Fruit fly (Drosophila melanogaster): ENCODE results near the gene CG7600.
A peak's percentile ranks its signal among the peaks of the same experiment; 100 is the strongest.

CG7600 gene

dm6 chr3L:11169299-11170181 is 41.0 kb upstream of the CG7600 start, which contains the start of the genes wls and Adck5 (continued):
- TF ChIP-seq pum (GFP tag; optimal IDR thresholded peaks at IDR 0.05) (no peak), CG5953 (GFP tag; IDR thresholded peaks at IDR 0.05) (no peak), bsh (GFP tag; optimal IDR thresholded peaks at IDR 0.05) (peak in 1 of 2 experiments; percentile 42), CG14050 (GFP tag; IDR thresholded peaks at IDR 0.05) (no peak), CG2199 (GFP tag; IDR thresholded peaks at IDR 0.05) (no peak), Nf-YC (tag; optimal IDR thresholded peaks at IDR 0.05) (no peak), CG6854 (GFP tag; optimal IDR thresholded peaks at IDR 0.05) (peak; percentile 65), repo (GFP tag; optimal IDR thresholded peaks at IDR 0.05) (no peak), CG11696 (GFP tag; IDR thresholded peaks at IDR 0.05) (no peak), trem (tag; optimal IDR thresholded peaks at IDR 0.05) (peak; percentile 5), CG3065 (GFP tag; optimal IDR thresholded peaks at IDR 0.05) (no peak), Gsc (GFP tag; IDR thresholded peaks at IDR 0.05) (no peak), maf-S (GFP tag; optimal IDR thresholded peaks at IDR 0.05) (peak; percentile 11), CG1233 (GFP tag; optimal IDR thresholded peaks at IDR 0.05) (peak; percentile 41), Rfx (GFP tag; IDR thresholded peaks at IDR 0.05) (peak; percentile 70), CG4404 (GFP tag; IDR thresholded peaks at IDR 0.05) (no peak), Dref (GFP tag; IDR thresholded peaks at IDR 0.05) (no peak), D (optimal IDR thresholded peaks at IDR 0.05) (no peak), D (GFP tag; optimal IDR thresholded peaks at IDR 0.05) (no peak), kah (GFP tag; optimal IDR thresholded peaks at IDR 0.05) (peak; percentile 92), pb (GFP tag; optimal IDR thresholded peaks at IDR 0.05) (peak; percentile 17), Myb (GFP tag; optimal IDR thresholded peaks at IDR 0.05) (peak; percentile 71), CG42726 (GFP tag; IDR thresholded peaks at IDR 0.05; ENCODE audit: partially characterized antibody) (no peak), CG30020 (tag; optimal IDR thresholded peaks at IDR 0.05) (no peak), CG3838 (GFP tag; optimal IDR thresholded peaks at IDR 0.05) (no peak), CG33557 (GFP tag; optimal IDR thresholded peaks at IDR 0.05) (no peak), CG6272 (GFP tag; IDR thresholded peaks at IDR 0.05) (no peak), CG10267 (tag; optimal IDR thresholded peaks at IDR 0.05) (peak; percentile 52), CG4617 (GFP tag; optimal IDR thresholded peaks at IDR 0.05; ENCODE audit: borderline replicate concordance) (no peak), CG18476 (GFP tag; optimal IDR thresholded peaks at IDR 0.05) (peak; percentile 39), HLH3B (GFP tag; IDR thresholded peaks at IDR 0.05) (no peak), CG12071 (GFP tag; optimal IDR thresholded peaks at IDR 0.05) (peak; percentile 81), pnt (GFP tag; optimal IDR thresholded peaks at IDR 0.05) (no peak), Dip2 (GFP tag; IDR thresholded peaks at IDR 0.05) (no peak), CG11723 (GFP tag; optimal IDR thresholded peaks at IDR 0.05) (peak; percentile 45), slbo (GFP tag; IDR thresholded peaks at IDR 0.05) (no peak), CG9215 (GFP tag; IDR thresholded peaks at IDR 0.05) (no peak), CG15696 (tag; optimal IDR thresholded peaks at IDR 0.05) (no peak), fd64A (GFP tag; optimal IDR thresholded peaks at IDR 0.05) (peak; percentile 22), Elba2 (GFP tag; optimal IDR thresholded peaks at IDR 0.05) (no peak), nerfin-1 (tag; optimal IDR thresholded peaks at IDR 0.05) (peak; percentile 26), CG17186 (GFP tag; optimal IDR thresholded peaks at IDR 0.05) (peak; percentile 34), kni (GFP tag; optimal IDR thresholded peaks at IDR 0.05) (no peak), CG11456 (GFP tag; IDR thresholded peaks at IDR 0.05) (peak; percentile 43; the same call in 1 of the 3 replicates), Deaf1 (tag; optimal IDR thresholded peaks at IDR 0.05) (no peak), CG4730 (GFP tag; IDR thresholded peaks at IDR 0.05) (no peak), CG14860 (GFP tag; IDR thresholded peaks at IDR 0.05; ENCODE audit: partially characterized antibody) (no peak), hbn (GFP tag; IDR thresholded peaks at IDR 0.05; ENCODE audit: partially characterized antibody) (0 out of 2 replicates have a peak, but pooled peaks have one; percentile 27), CG9609 (GFP tag; optimal IDR thresholded peaks at IDR 0.05) (peak; percentile 2), croc (GFP tag; conservative IDR thresholded peaks at IDR 0.05) (no peak)
